Fruit fly (Drosophila melanogaster) whole organism, adult: ENCODE measurements around the gene GluRIIB.

Source experiments
- CG11617 ChIP-seq: fragments of 200-800 bp; sonication (Bioruptor generic); optimal IDR thresholded peaks from 2 replicates; lab custom pipeline; 2017; ENCODE audit warnings: mild to moderate bottlenecking, missing biosample characterization, missing genetic modification reagents, missing genetic modification characterization
- CG12768 ChIP-seq: fragments of 200-800 bp; sonication (Bioruptor generic); optimal IDR thresholded peaks from 2 replicates; lab custom pipeline; 2017; ENCODE audit warnings: missing biosample characterization, missing genetic modification characterization, mild to moderate bottlenecking, moderate library complexity, missing genetic modification reagents
- CG33017 ChIP-seq: fragments of 200-800 bp; sonication (Bioruptor generic); optimal IDR thresholded peaks from 2 replicates; lab custom pipeline; 2018; ENCODE audit warnings: missing biosample characterization, mild to moderate bottlenecking, missing genetic modification characterization, moderate library complexity
- CG5204 ChIP-seq: fragments of 200-800 bp; sonication (Bioruptor generic); optimal IDR thresholded peaks from 2 replicates; lab custom pipeline; 2016; ENCODE audit warnings: missing biosample characterization, missing genetic modification characterization
- CG7045 ChIP-seq: fragments of 200-800 bp; sonication (Bioruptor generic); optimal IDR thresholded peaks from 2 replicates; lab custom pipeline; 2017; ENCODE audit warnings: missing biosample characterization, mild to moderate bottlenecking, missing genetic modification characterization
- Crg-1 ChIP-seq: fragments of 200-800 bp; sonication (Bioruptor generic); optimal IDR thresholded peaks from 2 replicates; lab custom pipeline; 2016; ENCODE audit warnings: missing biosample characterization, missing genetic modification characterization
- Hr96 ChIP-seq: fragments of 200-800 bp; sonication (Bioruptor generic); optimal IDR thresholded peaks from 2 replicates; lab custom pipeline; 2016; ENCODE audit warnings: missing biosample characterization, missing genetic modification characterization
- Mnt ChIP-seq: fragments of 200-800 bp; sonication (Bioruptor generic); optimal IDR thresholded peaks from 2 replicates; lab custom pipeline; 2016; ENCODE audit warnings: missing biosample characterization, mild to moderate bottlenecking, missing genetic modification characterization
- bab1 ChIP-seq: fragments of 200-800 bp; sonication (Bioruptor generic); optimal IDR thresholded peaks from 3 replicates; lab custom pipeline; 2019; ENCODE audit warnings: missing biosample characterization, mild to moderate bottlenecking, missing genetic modification characterization, moderate library complexity
- kay ChIP-seq: fragments of 200-800 bp; sonication (Bioruptor generic); peaks from one replicate; lab custom pipeline; 2016; ENCODE audit warnings: missing biosample characterization, missing genetic modification characterization, borderline replicate concordance
- ovo ChIP-seq: fragments of 200-800 bp; sonication (Bioruptor generic); optimal IDR thresholded peaks from 2 replicates; lab custom pipeline; 2016; ENCODE audit warnings: missing biosample characterization, missing genetic modification characterization
- pad ChIP-seq: fragments of 200-800 bp; sonication (Bioruptor generic); optimal IDR thresholded peaks from 3 replicates; lab custom pipeline; 2017; ENCODE audit warnings: missing biosample characterization, missing genetic modification characterization, mild to moderate bottlenecking, moderate library complexity, missing genetic modification reagents
- tj ChIP-seq: fragments of 200-800 bp; sonication (Bioruptor generic); optimal IDR thresholded peaks from 3 replicates; lab custom pipeline; 2017; ENCODE audit warnings: missing biosample characterization, mild to moderate bottlenecking, missing genetic modification characterization, moderate library complexity

The GluRIIB gene

dm6 chr2L:5610108-5610507 lies 51.0 kb downstream of the GluRIIB start:
- TF ChIP-seq CG33017, result no peak
- no peak for TF ChIP-seq CG5204 (GFP tag; lab: Kevin White, UChicago)
- no peak for TF ChIP-seq tj
- no peak for TF ChIP-seq bab1 (GFP tag; lab: Kevin White, UChicago)
- no peak for TF ChIP-seq Hr96
- no peak for TF ChIP-seq Crg-1
- no peak for TF ChIP-seq ovo (GFP tag; lab: Kevin White, UChicago)

- TF ChIP-seq CG11617 (no peak), CG7045 (GFP tag; lab: Kevin White, UChicago) (no peak), CG12768 (GFP tag; lab: Kevin White, UChicago) (no peak), Mnt (no peak), CG33017 (no peak), Crg-1 (no peak), tj (no peak), kay (GFP tag; lab: Kevin White, UChicago) (no peak), pad (no peak), Hr96 (no peak)
Measured at dm6 chr2L:5610629-5611028, 51.5 kb downstream of the GluRIIB start.
